Worm (Caenorhabditis elegans) whole organism, L4/young adult: ENCODE results near the gene cut-1.
A peak's percentile ranks its signal among the peaks of the same experiment; 100 is the strongest.

Source experiments
- W03F9.2 ChIP-seq: fragments of 150-350 bp; optimal IDR thresholded peaks from 2 replicates; lab custom pipeline; 2014; ENCODE audit warnings: missing biosample characterization, missing genetic modification characterization
- dao-5 ChIP-seq: sonication (generic microtip); optimal IDR thresholded peaks from 2 replicates; lab custom pipeline; 2016; ENCODE audit warnings: missing genotype, missing genetic modification characterization, moderate library complexity, missing compliant biosample characterization

DNA sequence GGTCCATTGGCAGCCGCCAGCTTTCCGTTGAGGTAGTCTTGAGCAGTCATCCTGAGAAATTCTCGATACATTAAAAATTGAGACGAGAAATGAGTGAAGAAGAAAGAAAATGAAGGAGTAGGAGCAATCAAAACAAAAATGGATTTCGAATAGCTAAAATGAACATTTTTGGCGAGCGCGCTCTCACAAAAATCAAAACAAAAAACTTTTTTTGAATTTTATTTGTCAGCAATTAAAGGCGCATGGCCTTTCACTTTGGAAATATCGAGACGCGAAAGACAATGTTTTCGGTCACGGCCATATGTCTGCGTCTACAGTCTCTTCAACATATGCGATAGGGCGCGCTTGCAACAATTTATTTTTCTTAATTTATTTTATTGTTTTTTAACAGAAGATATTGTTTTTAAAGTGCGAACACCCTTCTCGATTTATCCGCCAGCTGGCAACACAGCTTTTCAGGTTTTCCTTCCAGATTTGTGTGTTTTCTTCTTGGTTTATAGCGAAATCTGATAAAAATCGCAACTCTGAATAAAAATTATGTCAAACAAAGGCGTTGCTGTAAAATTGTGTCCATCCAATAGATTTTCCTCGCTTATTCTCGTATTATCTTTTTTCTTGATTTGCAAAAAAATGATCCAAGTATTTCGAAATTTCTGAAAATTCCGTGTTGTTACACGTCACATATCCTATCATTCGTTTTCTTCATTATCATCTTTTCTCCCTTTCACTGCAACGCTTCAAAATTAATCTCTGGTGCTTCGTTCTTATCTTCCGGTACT is 29.9 kb upstream of the cut-1 start, which contains the start of the genes rpn-9 and T06D8.9:
- TF ChIP-seq dao-5 (tag; lab: Kevin White, UChicago): no peak
- TF ChIP-seq W03F9.2 (tag; lab: Kevin White, UChicago): peak; percentile 95
